Fruit fly (Drosophila melanogaster): Measurements from ENCODE around the gene CG6985.

CG6985 gene

DNA sequence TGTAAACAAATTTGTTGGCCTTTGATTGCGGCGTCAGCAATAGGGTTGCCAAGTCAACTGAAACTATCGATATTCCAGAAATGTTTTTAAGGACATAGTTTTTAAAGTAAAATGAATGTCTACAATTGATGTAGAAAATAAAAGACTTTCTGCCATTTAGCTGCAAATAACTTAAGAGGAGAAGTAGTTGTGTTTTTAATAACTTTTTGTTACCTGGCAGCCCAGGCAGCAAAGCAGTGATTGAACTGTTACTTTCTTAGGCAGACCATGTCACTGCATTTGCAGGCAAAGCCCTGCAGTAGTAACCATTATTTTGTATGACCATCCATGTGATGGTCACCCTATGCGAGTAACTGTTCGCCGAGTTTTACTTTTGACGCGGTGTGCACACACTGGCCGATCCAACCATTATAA is 9.6 kb downstream of the CG6985 start, which contains the start of the genes rumi, CG7029 and Usp12-46 (continued):
- TF ChIP-seq sob (GFP tag; IDR thresholded peaks at IDR 0.05) = peak; percentile 89
- TF ChIP-seq wor (GFP tag; IDR thresholded peaks at IDR 0.05) = peak; percentile 59
- TF ChIP-seq NFAT (GFP tag; IDR thresholded peaks at IDR 0.05) = peak; percentile 84
- peak; percentile 75 for TF ChIP-seq ssp (GFP tag; IDR thresholded peaks at IDR 0.05)
- TF ChIP-seq sens (GFP tag) = peak; percentile 99
- peak; percentile 94 for TF ChIP-seq vvl (GFP tag; IDR thresholded peaks at IDR 0.05)
- peak; percentile 76 for TF ChIP-seq Lhr (GFP tag; optimal IDR thresholded peaks at IDR 0.05)
- TF ChIP-seq Kr (GFP tag; optimal IDR thresholded peaks at IDR 0.05) = no peak
- TF ChIP-seq amos (GFP tag; IDR thresholded peaks at IDR 0.05; ENCODE audit: partially characterized antibody) = peak; percentile 72
- TF ChIP-seq Dek (tag; optimal IDR thresholded peaks at IDR 0.05) = peak; percentile 82
- TF ChIP-seq CG6791 (GFP tag; IDR thresholded peaks at IDR 0.05; ENCODE audit: partially characterized antibody) = peak; percentile 73; the same call in 2 of the 3 replicates
- TF ChIP-seq CoRest (tag; optimal IDR thresholded peaks at IDR 0.05) = peak; percentile 87
- peak; percentile 48; the same call in 1 of the 2 replicates for TF ChIP-seq Lim3 (GFP tag; IDR thresholded peaks at IDR 0.05)
- peak; percentile 45; the same call in 1 of the 2 replicates for TF ChIP-seq peb (GFP tag; IDR thresholded peaks at IDR 0.05)
- peak; percentile 44 for TF ChIP-seq Hand (GFP tag; optimal IDR thresholded peaks at IDR 0.05)
- peak; percentile 92 for TF ChIP-seq gem (tag; optimal IDR thresholded peaks at IDR 0.05)
- TF ChIP-seq CG8944 (GFP tag; optimal IDR thresholded peaks at IDR 0.05) = peak; percentile 91
- peak; percentile 25 for TF ChIP-seq kni (GFP tag; optimal IDR thresholded peaks at IDR 0.05)
- TF ChIP-seq Nf-YB (GFP tag; optimal IDR thresholded peaks at IDR 0.05) = peak; percentile 57
- peak; percentile 87 for TF ChIP-seq Dbx (GFP tag; IDR thresholded peaks at IDR 0.05)
- peak; percentile 75 for TF ChIP-seq CG7556 (GFP tag; optimal IDR thresholded peaks at IDR 0.05)
- no peak for TF ChIP-seq CG8478 (optimal IDR thresholded peaks at IDR 0.05)
- TF ChIP-seq kay (GFP tag; optimal IDR thresholded peaks at IDR 0.05) = peak; percentile 79
- peak; percentile 93 for TF ChIP-seq HLH54F (GFP tag; optimal IDR thresholded peaks at IDR 0.05)
- TF ChIP-seq tll (GFP tag; optimal IDR thresholded peaks at IDR 0.05) = peak in 1 of 2 experiments; percentile 35
- peak; percentile 85 for TF ChIP-seq CG7839 (tag; optimal IDR thresholded peaks at IDR 0.05)
- TF ChIP-seq TFAM (GFP tag; optimal IDR thresholded peaks at IDR 0.05) = peak; percentile 49
- peak; percentile 61 for TF ChIP-seq CG17802 (tag; optimal IDR thresholded peaks at IDR 0.05)
- TF ChIP-seq croc (GFP tag; conservative IDR thresholded peaks at IDR 0.05) = peak; percentile 60
- TF ChIP-seq Stat92E (GFP tag; optimal IDR thresholded peaks at IDR 0.05) = peak in 1 of 3 experiments; percentile 18
- no peak for TF ChIP-seq dmrt99B (tag; optimal IDR thresholded peaks at IDR 0.05)
- TF ChIP-seq H2.0 (GFP tag; IDR thresholded peaks at IDR 0.05) = peak; percentile 83
- TF ChIP-seq ase (GFP tag; IDR thresholded peaks at IDR 0.05) = peak; percentile 81
- TF ChIP-seq Dad (GFP tag; optimal IDR thresholded peaks at IDR 0.05) = peak; percentile 82
- TF ChIP-seq Med (GFP tag) = peak; percentile 98
- TF ChIP-seq vfl (GFP tag; optimal IDR thresholded peaks at IDR 0.05) = peak; percentile 68
- peak; percentile 83 for TF ChIP-seq CG18262 (tag; optimal IDR thresholded peaks at IDR 0.05)
- TF ChIP-seq ash1 (GFP tag; optimal IDR thresholded peaks at IDR 0.05) = no peak
- peak; percentile 81 for TF ChIP-seq CG10147 (GFP tag; optimal IDR thresholded peaks at IDR 0.05)
- TF ChIP-seq Oaz (GFP tag; IDR thresholded peaks at IDR 0.05) = peak; percentile 77
- TF ChIP-seq az2 (GFP tag; optimal IDR thresholded peaks at IDR 0.05) = peak; percentile 89
- TF ChIP-seq sna (GFP tag; IDR thresholded peaks at IDR 0.05; ENCODE audit: partially characterized antibody) = peak; percentile 83
- TF ChIP-seq CG4820 (GFP tag; optimal IDR thresholded peaks at IDR 0.05) = peak; percentile 79
- TF ChIP-seq ATbp (GFP tag; optimal IDR thresholded peaks at IDR 0.05) = peak; percentile 64
- TF ChIP-seq NfI (GFP tag; optimal IDR thresholded peaks at IDR 0.05) = peak; percentile 81
- peak; percentile 85 for TF ChIP-seq ems (GFP tag; optimal IDR thresholded peaks at IDR 0.05)
- peak; percentile 59 for TF ChIP-seq CG12071 (GFP tag; optimal IDR thresholded peaks at IDR 0.05)
- no peak for TF ChIP-seq Tbp (GFP tag; optimal IDR thresholded peaks at IDR 0.05)
- TF ChIP-seq grn (GFP tag; optimal IDR thresholded peaks at IDR 0.05) = peak; percentile 34
- TF ChIP-seq Gsc (GFP tag; IDR thresholded peaks at IDR 0.05) = peak; percentile 55
- peak; percentile 84 for TF ChIP-seq Fer3 (tag; optimal IDR thresholded peaks at IDR 0.05)
